Fruit fly (Drosophila melanogaster): ENCODE measurements around the gene Grip.

The Grip gene

dm6 chrX:6031692-6032091 is 65.6 kb downstream of the Grip start (continued):
- peak; percentile 51 for TF ChIP-seq CG31224 (GFP tag; IDR thresholded peaks at IDR 0.05)
- peak; percentile 59 for TF ChIP-seq CG9876 (GFP tag; optimal IDR thresholded peaks at IDR 0.05)
- peak; percentile 86; the same call in 1 of the 2 replicates for TF ChIP-seq chm (GFP tag; IDR thresholded peaks at IDR 0.05)
- peak; percentile 77 for TF ChIP-seq Chrac-16 (GFP tag; optimal IDR thresholded peaks at IDR 0.05)
- TF ChIP-seq CG17912 (GFP tag; optimal IDR thresholded peaks at IDR 0.05): no peak
- TF ChIP-seq CG6765 (GFP tag; optimal IDR thresholded peaks at IDR 0.05): peak; percentile 1
- TF ChIP-seq CG14860 (GFP tag; IDR thresholded peaks at IDR 0.05; ENCODE audit: partially characterized antibody): no peak
- TF ChIP-seq dmrt99B (tag; optimal IDR thresholded peaks at IDR 0.05): peak; percentile 86
- TF ChIP-seq Hr51 (GFP tag; optimal IDR thresholded peaks at IDR 0.05): peak; percentile 67 to 69
- peak; percentile 75 for TF ChIP-seq mam (GFP tag; optimal IDR thresholded peaks at IDR 0.05)
- peak; percentile 56 for TF ChIP-seq Mes4 (GFP tag; optimal IDR thresholded peaks at IDR 0.05)
- peak; percentile 83 for TF ChIP-seq dmrt11E (tag; optimal IDR thresholded peaks at IDR 0.05)
- peak; percentile 65 for TF ChIP-seq salm (tag; optimal IDR thresholded peaks at IDR 0.05)
- no peak for TF ChIP-seq lbe (GFP tag; optimal IDR thresholded peaks at IDR 0.05)
- peak; percentile 69 for TF ChIP-seq pho (GFP tag; optimal IDR thresholded peaks at IDR 0.05)
- TF ChIP-seq Hmx (GFP tag; optimal IDR thresholded peaks at IDR 0.05): no peak
- no peak for TF ChIP-seq CG2199 (GFP tag; IDR thresholded peaks at IDR 0.05)
- TF ChIP-seq CG32772 (GFP tag; IDR thresholded peaks at IDR 0.05): peak; percentile 60; the same call in 1 of the 2 replicates
- TF ChIP-seq CG18476 (GFP tag; optimal IDR thresholded peaks at IDR 0.05): peak; percentile 60
- TF ChIP-seq nom (GFP tag; optimal IDR thresholded peaks at IDR 0.05): no peak
- TF ChIP-seq Sry-δ (GFP tag; optimal IDR thresholded peaks at IDR 0.05): peak; percentile 39
- TF ChIP-seq CG11085 (GFP tag; IDR thresholded peaks at IDR 0.05): 0 out of 2 replicates have a peak, but pooled peaks have one; percentile 22
- TF ChIP-seq CG4328 (GFP tag; optimal IDR thresholded peaks at IDR 0.05): peak; percentile 60
- no peak for TF ChIP-seq NFAT (GFP tag; IDR thresholded peaks at IDR 0.05)
- TF ChIP-seq Aef1 (GFP tag; IDR thresholded peaks at IDR 0.05): peak; percentile 57
- TF ChIP-seq gcm (GFP tag; optimal IDR thresholded peaks at IDR 0.05): peak; percentile 76
- TF ChIP-seq CG16863 (GFP tag; optimal IDR thresholded peaks at IDR 0.05): peak; percentile 88
- peak; percentile 82 for TF ChIP-seq CG6813 (GFP tag; optimal IDR thresholded peaks at IDR 0.05)
- peak; percentile 68 for TF ChIP-seq HmgZ (tag; optimal IDR thresholded peaks at IDR 0.05)
- TF ChIP-seq Poxn (GFP tag; IDR thresholded peaks at IDR 0.05): no peak
- peak; percentile 9 for TF ChIP-seq mirr (GFP tag; optimal IDR thresholded peaks at IDR 0.05)
- peak; percentile 90 for TF ChIP-seq CG18599 (GFP tag; optimal IDR thresholded peaks at IDR 0.05)
- peak; percentile 46 for TF ChIP-seq slp2 (GFP tag; optimal IDR thresholded peaks at IDR 0.05)
- TF ChIP-seq CG7745 (tag; optimal IDR thresholded peaks at IDR 0.05): no peak
- peak; percentile 51 for TF ChIP-seq Bteb2 (GFP tag; optimal IDR thresholded peaks at IDR 0.05)
- no peak for TF ChIP-seq HLH4C (GFP tag; IDR thresholded peaks at IDR 0.05; ENCODE audit: partially characterized antibody)
- TF ChIP-seq CG31388 (GFP tag; optimal IDR thresholded peaks at IDR 0.05): peak; percentile 25
- TF ChIP-seq E2f2 (GFP tag; IDR thresholded peaks at IDR 0.05): peak; percentile 32; the same call in 1 of the 2 replicates
- TF ChIP-seq cad (GFP tag; optimal IDR thresholded peaks at IDR 0.05): no peak
- peak; percentile 40 for TF ChIP-seq CG9437 (GFP tag; optimal IDR thresholded peaks at IDR 0.05)
- peak; percentile 29 for TF ChIP-seq CG7987 (GFP tag; optimal IDR thresholded peaks at IDR 0.05)
- peak; percentile 77 for TF ChIP-seq CG2120 (GFP tag; optimal IDR thresholded peaks at IDR 0.05)
- TF ChIP-seq pita (GFP tag; optimal IDR thresholded peaks at IDR 0.05): no peak
- peak; percentile 80 for TF ChIP-seq Ptx1 (GFP tag; IDR thresholded peaks at IDR 0.05)
- no peak for TF ChIP-seq ato (GFP tag; IDR thresholded peaks at IDR 0.05; ENCODE audit: partially characterized antibody)
- TF ChIP-seq HHEX (GFP tag; optimal IDR thresholded peaks at IDR 0.05): peak; percentile 69
- no peak for TF ChIP-seq Kr (GFP tag; optimal IDR thresholded peaks at IDR 0.05)
- peak; percentile 72 for TF ChIP-seq Atf-2 (GFP tag; optimal IDR thresholded peaks at IDR 0.05)
- peak; percentile 92 for TF ChIP-seq Med (GFP tag)
- TF ChIP-seq ab (GFP tag; optimal IDR thresholded peaks at IDR 0.05): peak; percentile 41
- peak; percentile 86 for TF ChIP-seq CG13424 (tag; optimal IDR thresholded peaks at IDR 0.05)
